Worm (Caenorhabditis elegans) whole organism, late embryonic: ENCODE data around the gene R07E4.5.

Source experiments
- K02D7.2 ChIP-seq: sonication (generic microtip); optimal IDR thresholded peaks from 2 replicates; lab custom pipeline; 2017; ENCODE audit warnings: mild to moderate bottlenecking, missing genetic modification characterization, missing compliant biosample characterization
- T23F11.4 ChIP-seq: fragments of 200-800 bp; sonication (Bioruptor generic); optimal IDR thresholded peaks from 2 replicates; lab custom pipeline; 2018; ENCODE audit warnings: mild to moderate bottlenecking, missing genetic modification characterization, missing compliant biosample characterization
- Y22D7AL.16 ChIP-seq: sonication (generic microtip); optimal IDR thresholded peaks from 2 replicates; lab custom pipeline; 2016; ENCODE audit warnings: missing genetic modification characterization, missing compliant biosample characterization
- ceh-14 ChIP-seq: sonication (generic microtip); optimal IDR thresholded peaks from 2 replicates; lab custom pipeline; 2016; ENCODE audit warnings: missing genotype, missing genetic modification characterization, missing compliant biosample characterization
- ceh-48 ChIP-seq: sonication (generic microtip); optimal IDR thresholded peaks from 2 replicates; lab custom pipeline; 2016; ENCODE audit warnings: missing genetic modification characterization, inconsistent platforms, missing compliant biosample characterization
- che-1 ChIP-seq: sonication (generic microtip); optimal IDR thresholded peaks from 2 replicates; lab custom pipeline; 2016; ENCODE audit warnings: mild to moderate bottlenecking, missing genetic modification characterization, missing compliant biosample characterization
- dmd-4 ChIP-seq: sonication (generic microtip); optimal IDR thresholded peaks from 2 replicates; lab custom pipeline; 2016; ENCODE audit warnings: borderline replicate concordance, missing genetic modification characterization, missing compliant biosample characterization
- ets-4 ChIP-seq: sonication (generic microtip); optimal IDR thresholded peaks from 2 replicates; lab custom pipeline; 2016; ENCODE audit warnings: missing genetic modification characterization, missing compliant biosample characterization
- eyg-1 ChIP-seq: sonication (generic microtip); optimal IDR thresholded peaks from 2 replicates; lab custom pipeline; 2016; ENCODE audit warnings: missing genotype, missing genetic modification characterization, missing compliant biosample characterization
- fax-1 ChIP-seq: sonication (generic microtip); optimal IDR thresholded peaks from 2 replicates; lab custom pipeline; 2016; ENCODE audit warnings: missing genotype, missing genetic modification characterization, missing compliant biosample characterization
- fkh-10 ChIP-seq: fragments of 150-350 bp; optimal IDR thresholded peaks from 2 replicates; lab custom pipeline; 2014; ENCODE audit warnings: missing biosample characterization, missing genetic modification reagents, missing genetic modification characterization
- gmeb-2 ChIP-seq: sonication (generic microtip); optimal IDR thresholded peaks from 2 replicates; lab custom pipeline; 2016; ENCODE audit warnings: missing genetic modification characterization, inconsistent platforms, missing compliant biosample characterization
- hlh-15 ChIP-seq: sonication (generic microtip); optimal IDR thresholded peaks from 2 replicates; lab custom pipeline; 2016; ENCODE audit warnings: missing genetic modification characterization, missing compliant biosample characterization
- hlh-30 ChIP-seq: sonication (generic microtip); optimal IDR thresholded peaks from 2 replicates; lab custom pipeline; 2017; ENCODE audit warnings: antibody characterized with exemption, missing genetic modification characterization, missing compliant biosample characterization; ENCODE audit not compliant: insufficient read depth
- lim-6 ChIP-seq: sonication (generic microtip); optimal IDR thresholded peaks from 2 replicates; lab custom pipeline; 2016; ENCODE audit warnings: missing genetic modification characterization, missing compliant biosample characterization
- madf-2 ChIP-seq: sonication (generic microtip); optimal IDR thresholded peaks from 2 replicates; lab custom pipeline; 2017; ENCODE audit warnings: missing genetic modification characterization, missing compliant biosample characterization
- mec-3 ChIP-seq: sonication (generic microtip); optimal IDR thresholded peaks from 2 replicates; lab custom pipeline; 2016; ENCODE audit warnings: borderline replicate concordance, missing genetic modification characterization, missing compliant biosample characterization
- nfya-1 ChIP-seq: sonication (generic microtip); optimal IDR thresholded peaks from 2 replicates; lab custom pipeline; 2017; ENCODE audit warnings: missing genetic modification characterization, mild to moderate bottlenecking, missing compliant biosample characterization, antibody characterized with exemption, moderate library complexity
- nhr-11 ChIP-seq: fragments of 150-350 bp; optimal IDR thresholded peaks from 2 replicates; lab custom pipeline; 2014; ENCODE audit warnings: missing biosample characterization, missing genetic modification characterization
- npax-4 ChIP-seq: sonication (generic microtip); optimal IDR thresholded peaks from 2 replicates; lab custom pipeline; 2016; ENCODE audit warnings: missing genetic modification characterization, missing compliant biosample characterization
- odd-2 ChIP-seq: sonication (generic microtip); optimal IDR thresholded peaks from 2 replicates; lab custom pipeline; 2017; ENCODE audit warnings: antibody characterized with exemption, mild to moderate bottlenecking, missing genetic modification characterization, missing compliant biosample characterization
- pax-1 ChIP-seq: fragments of 150-350 bp; optimal IDR thresholded peaks from 2 replicates; lab custom pipeline; 2014; ENCODE audit warnings: missing biosample characterization, missing genetic modification characterization
- pha-2 ChIP-seq: sonication (generic microtip); optimal IDR thresholded peaks from 2 replicates; lab custom pipeline; 2017; ENCODE audit warnings: mild to moderate bottlenecking, missing genetic modification characterization, missing compliant biosample characterization
- rnt-1 ChIP-seq: sonication (generic microtip); optimal IDR thresholded peaks from 2 replicates; lab custom pipeline; 2016; ENCODE audit warnings: missing genetic modification characterization, missing compliant biosample characterization
- sdc-2 ChIP-seq: sonication (generic microtip); optimal IDR thresholded peaks from 2 replicates; lab custom pipeline; 2016; ENCODE audit warnings: missing genotype, missing genetic modification characterization, missing compliant biosample characterization
- sox-4 ChIP-seq: sonication (generic microtip); optimal IDR thresholded peaks from 2 replicates; lab custom pipeline; 2017; ENCODE audit warnings: mild to moderate bottlenecking, missing genetic modification characterization, inconsistent platforms, missing compliant biosample characterization
- tbx-2 ChIP-seq: sonication (generic microtip); optimal IDR thresholded peaks from 2 replicates; lab custom pipeline; 2016; ENCODE audit warnings: missing genetic modification characterization, missing compliant biosample characterization
- tbx-7 ChIP-seq: sonication (generic microtip); optimal IDR thresholded peaks from 2 replicates; lab custom pipeline; 2016; ENCODE audit warnings: missing genotype, missing genetic modification characterization, missing compliant biosample characterization
- ttx-3 ChIP-seq: sonication (generic microtip); optimal IDR thresholded peaks from 2 replicates; lab custom pipeline; 2016; ENCODE audit warnings: missing genetic modification reagents, missing genetic modification characterization, missing compliant biosample characterization
- unc-3 ChIP-seq, 2 experiments: fragments of 200-800 bp in 1 of 2; sonication (Bioruptor generic) in 1 of 2; sonication (generic microtip) in 1 of 2; conservative IDR thresholded peaks in 1 of 2; optimal IDR thresholded peaks in 1 of 2; 2 replicates each; pipeline versions ENCODE4 v1.3.6 to Lab custom; 2016 to 2022; ENCODE audit warnings: missing compliant biosample characterization in 2 of 2, missing genetic modification characterization in 2 of 2, missing genetic modification reagents in 1 of 2
- unc-42 ChIP-seq: sonication (generic microtip); optimal IDR thresholded peaks from 2 replicates; lab custom pipeline; 2016; ENCODE audit warnings: missing genotype, missing genetic modification characterization, missing compliant biosample characterization
- unc-86 ChIP-seq: sonication (generic microtip); optimal IDR thresholded peaks from 2 replicates; lab custom pipeline; 2016; ENCODE audit warnings: missing genetic modification characterization, missing compliant biosample characterization
- zip-5 ChIP-seq: sonication (generic microtip); optimal IDR thresholded peaks from 2 replicates; lab custom pipeline; 2016; ENCODE audit warnings: missing genetic modification characterization, missing compliant biosample characterization
- ztf-16 ChIP-seq: sonication (generic microtip); optimal IDR thresholded peaks from 2 replicates; lab custom pipeline; 2017; ENCODE audit warnings: missing genetic modification characterization, missing compliant biosample characterization

Gene R07E4.5

ce11 chrX:5932923-5933322 is 20.1 kb downstream of the R07E4.5 start:
- TF ChIP-seq che-1 (tag; lab: Kevin White, UChicago) (no peak), rnt-1 (tag; lab: Kevin White, UChicago) (no peak), ets-4 (no peak), fax-1 (no peak), T23F11.4 (no peak), lim-6 (tag; lab: Kevin White, UChicago) (no peak), hlh-15 (tag; lab: Kevin White, UChicago) (no peak)

DNA sequence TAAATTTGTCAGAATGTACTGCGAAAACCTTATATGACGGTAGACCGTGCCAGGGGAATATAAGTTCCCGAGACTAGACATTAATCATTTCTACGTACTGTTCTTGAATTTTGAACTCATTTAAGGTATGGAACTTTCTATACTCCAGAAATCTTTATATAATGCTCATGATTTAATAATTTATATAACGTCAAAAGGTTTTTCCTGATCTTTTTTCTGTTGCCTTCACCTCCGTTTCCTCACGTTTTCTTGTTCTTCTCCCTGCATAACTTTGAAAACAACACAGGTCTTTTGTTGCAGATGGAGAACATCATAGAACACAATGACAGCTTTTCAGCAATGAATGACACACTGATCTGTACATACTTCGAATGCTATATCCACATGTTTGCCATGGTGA is 22.2 kb downstream of the R07E4.5 start, which contains the start of gene egl-6:
Gene egl-6, plus strand, starts transcription at position 301 of the 400 bp plus-strand sequence.
- TF ChIP-seq unc-86 (tag; lab: Kevin White, UChicago) (no peak), eyg-1 (tag; lab: Kevin White, UChicago) (no peak), Y22D7AL.16 (tag; lab: Kevin White, UChicago) (no peak)

DNA sequence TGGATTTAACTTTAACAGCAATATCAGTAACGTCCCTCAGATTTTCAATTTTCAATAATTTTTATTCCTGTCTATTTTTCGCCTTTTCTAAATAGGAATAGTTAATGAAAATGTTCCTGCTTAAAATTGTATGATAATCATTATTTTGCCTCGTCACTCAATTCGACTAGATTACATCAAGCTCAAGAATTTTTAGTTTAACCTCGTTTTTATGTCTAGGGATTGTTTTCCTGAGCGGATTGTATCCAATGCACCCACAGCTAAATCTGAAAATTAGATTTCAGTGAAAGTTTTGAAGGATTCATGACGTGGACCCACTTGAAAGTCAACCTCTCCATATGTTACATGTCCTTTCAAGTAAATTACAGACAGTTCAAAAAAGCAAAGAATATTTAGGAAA is 29.3 kb downstream of the R07E4.5 start:
- TF ChIP-seq ceh-14 (tag; lab: Kevin White, UChicago): no peak
- TF ChIP-seq nfya-1 (tag; lab: Kevin White, UChicago): no peak
- TF ChIP-seq unc-86 (tag; lab: Kevin White, UChicago): no peak
- TF ChIP-seq ets-4: no peak
- no peak for TF ChIP-seq ttx-3 (tag; lab: Kevin White, UChicago)
- no peak for TF ChIP-seq tbx-2 (tag; lab: Kevin White, UChicago)
- TF ChIP-seq Y22D7AL.16 (tag; lab: Kevin White, UChicago): no peak
- TF ChIP-seq odd-2 (tag; lab: Kevin White, UChicago): no peak
- TF ChIP-seq K02D7.2 (tag; lab: Kevin White, UChicago): no peak
- TF ChIP-seq ceh-48 (tag; lab: Kevin White, UChicago): no peak
- no peak for TF ChIP-seq sdc-2 (tag; lab: Kevin White, UChicago)
- TF ChIP-seq pha-2 (tag; lab: Kevin White, UChicago): no peak
- no peak for TF ChIP-seq zip-5
- TF ChIP-seq T23F11.4: no peak
- no peak for TF ChIP-seq fax-1
- no peak for TF ChIP-seq hlh-15 (tag; lab: Kevin White, UChicago)
- TF ChIP-seq npax-4 (tag; lab: Kevin White, UChicago): no peak
- TF ChIP-seq mec-3 (tag; lab: Kevin White, UChicago): no peak

DNA sequence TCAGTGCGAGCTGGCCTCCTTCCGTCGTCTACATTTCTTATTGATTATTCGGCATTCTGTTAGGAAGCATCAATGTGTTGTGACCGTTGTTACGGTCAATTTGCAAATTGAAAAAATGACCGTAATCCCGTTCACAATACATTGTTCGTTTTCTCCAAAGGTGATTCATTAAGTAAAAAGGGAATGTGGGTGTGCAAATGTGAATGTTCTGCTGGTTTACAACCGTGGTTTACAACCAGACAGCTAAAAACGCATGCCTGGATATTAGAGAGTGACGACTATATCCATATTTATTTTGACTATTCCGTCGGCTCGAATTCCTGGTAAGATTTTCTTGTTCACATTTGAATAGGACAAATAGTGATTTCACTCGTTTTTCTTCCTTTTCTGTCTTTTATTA is 33.9 kb downstream of the R07E4.5 start, which contains the start of gene capa-1:
Gene capa-1, plus strand, starts transcription at position 301 of the 400 bp plus-strand sequence.
- TF ChIP-seq che-1 (tag; lab: Kevin White, UChicago) (no peak), ceh-48 (tag; lab: Kevin White, UChicago) (no peak), dmd-4 (no peak), pax-1 (tag; lab: Kevin White, UChicago) (no peak), tbx-7 (tag; lab: Kevin White, UChicago) (no peak), eyg-1 (tag; lab: Kevin White, UChicago) (no peak), gmeb-2 (tag; lab: Kevin White, UChicago) (no peak), ztf-16 (tag; lab: Kevin White, UChicago) (no peak), unc-3 (GFP tag; conservative IDR thresholded peaks at IDR 0.05; lab: Robert Waterston, UW) (no peak), unc-3 (tag; optimal IDR thresholded peaks at IDR 0.05; lab: Kevin White, UChicago) (no peak), fax-1 (no peak), unc-42 (tag; lab: Kevin White, UChicago) (no peak), mec-3 (tag; lab: Kevin White, UChicago) (no peak), fkh-10 (no peak), madf-2 (no peak), nhr-11 (no peak), tbx-2 (tag; lab: Kevin White, UChicago) (no peak)

DNA sequence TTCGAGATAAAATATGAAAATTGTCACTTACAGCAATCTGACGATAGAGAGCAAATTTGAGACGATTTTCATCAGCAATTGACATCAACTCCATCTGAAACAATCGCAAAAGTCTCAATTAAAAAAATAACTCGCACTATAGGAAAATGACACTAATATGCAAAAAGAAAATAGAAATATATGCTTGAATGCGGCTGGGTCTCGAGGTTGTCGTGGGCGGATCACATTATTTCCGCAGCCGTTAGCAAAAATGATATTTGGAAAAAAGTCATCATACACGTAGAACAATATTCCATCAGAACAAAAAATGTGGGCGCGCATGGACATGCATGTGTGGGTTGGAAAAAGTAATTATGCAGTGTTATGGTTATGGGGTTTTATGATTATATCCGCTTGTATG is 35.7 kb downstream of the R07E4.5 start, which contains the start of gene Y23B4A.1:
Gene Y23B4A.1, minus strand, starts transcription at position 101 of the 400 bp plus-strand sequence.
- TF ChIP-seq sox-4 (tag; lab: Kevin White, UChicago) (no peak), hlh-30 (no peak)
